Worm (Caenorhabditis elegans): Measurements from ENCODE around the gene M6.4.

DNA sequence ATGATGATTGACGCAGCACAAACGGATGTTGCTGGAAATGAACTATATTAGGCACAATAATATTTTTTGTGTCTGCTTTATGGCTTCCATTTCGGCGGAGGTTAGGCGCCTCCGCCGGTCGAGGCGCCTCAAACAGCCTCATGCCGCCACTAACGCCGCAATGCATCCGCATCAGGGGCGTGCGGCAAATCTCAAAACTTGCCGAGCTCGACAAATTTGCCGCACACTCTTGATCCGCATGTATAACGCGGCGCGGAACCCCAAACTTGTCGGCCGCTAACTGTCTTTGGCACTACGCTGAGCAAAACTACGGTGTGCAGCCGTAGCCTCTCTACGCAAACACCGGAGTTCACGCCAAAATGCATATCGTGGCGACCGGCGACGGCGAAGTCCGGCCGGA, 47.2 kb upstream of the M6.4 start:
- TF ChIP-seq unc-62 (GFP tag; optimal IDR thresholded peaks at IDR 0.05) (no peak), ztf-11 (tag; optimal IDR thresholded peaks at IDR 0.05) (no peak), nhr-76 (tag; optimal IDR thresholded peaks at IDR 0.05) (no peak), nhr-28 (tag; optimal IDR thresholded peaks at IDR 0.05) (no peak), lsy-2 (tag; optimal IDR thresholded peaks at IDR 0.05) (no peak)

All from whole organism, mixed stage, embryonic.